Fruit fly (Drosophila melanogaster) Kc167 (cell line): ENCODE measurements around the gene CG8939.

Source experiments
- Sin3A ChIP-seq: fragments of >200 bp; optimal IDR thresholded peaks from 2 replicates; lab custom pipeline; 2018; ENCODE audit warnings: missing external identifiers
- h ChIP-seq: fragments of >200 bp; optimal IDR thresholded peaks from 3 replicates; lab custom pipeline; 2018; ENCODE audit warnings: missing external identifiers
- psq ChIP-seq: fragments of >200 bp; optimal IDR thresholded peaks from 2 replicates; lab custom pipeline; 2017; ENCODE audit warnings: missing external identifiers

DNA sequence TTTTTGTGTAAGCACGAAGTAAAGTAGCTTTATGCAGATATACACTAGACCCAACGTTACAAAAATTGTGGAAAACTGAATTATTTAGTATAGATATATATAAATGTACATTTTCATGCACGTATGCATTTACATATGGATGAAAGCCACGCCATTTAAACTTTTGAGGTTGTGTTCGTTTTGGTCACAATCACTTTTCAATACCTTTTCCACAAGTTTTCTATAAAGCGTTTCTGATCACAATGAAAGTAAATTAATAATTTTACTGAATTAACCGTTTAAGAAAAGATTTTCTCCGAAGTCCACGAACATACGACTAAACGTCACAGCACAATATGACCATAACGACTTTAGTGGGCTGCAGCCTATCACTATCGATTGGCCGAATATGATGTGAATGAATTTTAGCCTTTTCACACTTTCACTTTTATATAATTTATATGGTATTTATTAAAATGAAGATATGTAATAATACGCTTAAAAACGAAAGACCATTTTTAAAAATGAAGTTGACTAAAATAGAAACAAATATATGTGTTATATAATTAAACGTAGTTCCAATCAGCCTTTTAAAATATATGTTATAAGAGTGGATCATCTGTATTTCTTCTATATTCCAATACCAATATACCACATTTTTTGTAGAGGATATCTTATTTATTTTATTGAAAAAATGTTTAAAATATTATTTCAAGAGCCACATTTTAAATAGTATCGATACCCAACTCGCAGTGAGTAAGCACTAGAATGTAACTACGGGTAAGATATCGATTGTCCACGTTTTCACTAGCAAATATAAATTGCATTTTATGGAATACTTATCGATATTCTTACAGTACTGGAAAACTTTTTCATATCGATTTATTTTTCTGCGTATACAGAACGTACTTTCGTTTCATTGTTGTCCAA lies 4.9 kb upstream of the CG8939 start, which contains the start of the genes CG46312, eIF5 and exd:
- TF ChIP-seq Sin3A (lab: Kevin White, UChicago) = no peak
- no peak for TF ChIP-seq h (lab: Kevin White, UChicago)
- no peak for TF ChIP-seq psq
